Fruit fly (Drosophila melanogaster): ENCODE results near the gene loco.

Gene loco

dm6 chr3R:22634549-22635410, 4.4 kb downstream of the loco start (continued):
- no peak for TF ChIP-seq CG2875 (GFP tag; optimal IDR thresholded peaks at IDR 0.05)
- TF ChIP-seq CG34422 (GFP tag; IDR thresholded peaks at IDR 0.05), result no peak
- TF ChIP-seq Hr39 (optimal IDR thresholded peaks at IDR 0.05), result no peak
- TF ChIP-seq CG18619 (GFP tag; optimal IDR thresholded peaks at IDR 0.05), result no peak
- no peak for TF ChIP-seq nmo (GFP tag; optimal IDR thresholded peaks at IDR 0.05)
- no peak for TF ChIP-seq dpn (GFP tag; optimal IDR thresholded peaks at IDR 0.05)
- no peak for TF ChIP-seq tx (GFP tag; optimal IDR thresholded peaks at IDR 0.05)
- peak; percentile 20 for TF ChIP-seq CG10979 (tag; optimal IDR thresholded peaks at IDR 0.05)
- TF ChIP-seq CG17186 (GFP tag; optimal IDR thresholded peaks at IDR 0.05), result no peak
- TF ChIP-seq CG5180 (GFP tag; optimal IDR thresholded peaks at IDR 0.05), result peak; percentile 22
- no peak for TF ChIP-seq chn (GFP tag; optimal IDR thresholded peaks at IDR 0.05)
- TF ChIP-seq Ptx1 (GFP tag; IDR thresholded peaks at IDR 0.05), result no peak
- TF ChIP-seq dimm (GFP tag; IDR thresholded peaks at IDR 0.05), result no peak
- no peak for TF ChIP-seq D (optimal IDR thresholded peaks at IDR 0.05)
- no peak for TF ChIP-seq D (GFP tag; optimal IDR thresholded peaks at IDR 0.05)
- peak; percentile 23 for TF ChIP-seq gem (tag; optimal IDR thresholded peaks at IDR 0.05)
- TF ChIP-seq nerfin-1 (tag; optimal IDR thresholded peaks at IDR 0.05), result peak; percentile 62
- peak; percentile 19 for TF ChIP-seq nau (GFP tag; optimal IDR thresholded peaks at IDR 0.05)
- TF ChIP-seq sc (optimal IDR thresholded peaks at IDR 0.05), result no peak
- no peak for TF ChIP-seq sc (GFP tag; optimal IDR thresholded peaks at IDR 0.05)
- TF ChIP-seq scrt (GFP tag; optimal IDR thresholded peaks at IDR 0.05), result no peak
- no peak for TF ChIP-seq CG18599 (GFP tag; optimal IDR thresholded peaks at IDR 0.05)
- TF ChIP-seq bigmax (GFP tag; optimal IDR thresholded peaks at IDR 0.05), result no peak
- TF ChIP-seq CG11398 (GFP tag; optimal IDR thresholded peaks at IDR 0.05), result no peak
- TF ChIP-seq sd (tag; optimal IDR thresholded peaks at IDR 0.05), result no peak
- no peak for TF ChIP-seq CG10959 (GFP tag; IDR thresholded peaks at IDR 0.05)
- TF ChIP-seq CG15601 (tag; optimal IDR thresholded peaks at IDR 0.05), result no peak
- no peak for TF ChIP-seq CG6689 (GFP tag; IDR thresholded peaks at IDR 0.05)
- no peak for TF ChIP-seq CG4424 (GFP tag; optimal IDR thresholded peaks at IDR 0.05)
- TF ChIP-seq Dip2 (GFP tag; IDR thresholded peaks at IDR 0.05), result 0 out of 2 replicates have a peak, but pooled peaks have one; percentile 7
- TF ChIP-seq twi (tag; optimal IDR thresholded peaks at IDR 0.05), result no peak
- TF ChIP-seq exex (tag; optimal IDR thresholded peaks at IDR 0.05), result peak; percentile 18
- TF ChIP-seq nerfin-2 (GFP tag; IDR thresholded peaks at IDR 0.05; ENCODE audit: partially characterized antibody), result no peak
- no peak for TF ChIP-seq gt (GFP tag; IDR thresholded peaks at IDR 0.05)
- TF ChIP-seq Hr3 (GFP tag; optimal IDR thresholded peaks at IDR 0.05), result no peak
- no peak for TF ChIP-seq eyg (GFP tag; optimal IDR thresholded peaks at IDR 0.05)
- no peak for TF ChIP-seq kah (GFP tag; optimal IDR thresholded peaks at IDR 0.05)
- TF ChIP-seq CG2678 (tag; optimal IDR thresholded peaks at IDR 0.05), result peak; percentile 50
- no peak for TF ChIP-seq pzg (GFP tag; optimal IDR thresholded peaks at IDR 0.05)
- no peak for TF ChIP-seq gcm (GFP tag; optimal IDR thresholded peaks at IDR 0.05)
- TF ChIP-seq CG15073 (GFP tag; optimal IDR thresholded peaks at IDR 0.05), result no peak
- TF ChIP-seq amos (GFP tag; IDR thresholded peaks at IDR 0.05; ENCODE audit: partially characterized antibody), result no peak
- no peak for TF ChIP-seq CG7786 (GFP tag; optimal IDR thresholded peaks at IDR 0.05)
- 0 out of 3 replicates have a peak, but pooled peaks have one; percentile 25 for TF ChIP-seq CG11695 (GFP tag; IDR thresholded peaks at IDR 0.05)
- no peak for TF ChIP-seq CG17385 (GFP tag; optimal IDR thresholded peaks at IDR 0.05)
- no peak for TF ChIP-seq lola (GFP tag; optimal IDR thresholded peaks at IDR 0.05)
- no peak for TF ChIP-seq BtbVII (GFP tag; optimal IDR thresholded peaks at IDR 0.05)
- TF ChIP-seq CoRest (tag; optimal IDR thresholded peaks at IDR 0.05), result no peak
- peak; percentile 14 for TF ChIP-seq tap (tag; optimal IDR thresholded peaks at IDR 0.05)
